Worm (Caenorhabditis elegans) whole organism, mixed stage, embryonic: ENCODE results near the gene F37A8.5.

Experiments used
- M03D4.4 ChIP-seq: sonication (generic microtip); optimal IDR thresholded peaks from 2 replicates; lab custom pipeline; 2017; ENCODE audit warnings: mild to moderate bottlenecking, missing genetic modification characterization, missing compliant biosample characterization
- bed-3 ChIP-seq: fragments of 200-800 bp; sonication (Bioruptor generic); optimal IDR thresholded peaks from 3 replicates; lab custom pipeline; 2018; ENCODE audit warnings: mild to moderate bottlenecking, missing genetic modification characterization, moderate library complexity, missing compliant biosample characterization
- blmp-1 ChIP-seq: fragments of 150-350 bp; optimal IDR thresholded peaks from 2 replicates; lab custom pipeline; 2014; ENCODE audit warnings: missing biosample characterization, missing genetic modification characterization
- ceh-39 ChIP-seq: fragments of 150-350 bp; optimal IDR thresholded peaks from 2 replicates; lab custom pipeline; 2014; ENCODE audit warnings: missing biosample characterization, missing genetic modification characterization
- ceh-83 ChIP-seq: fragments of 200-800 bp; sonication (Bioruptor generic); optimal IDR thresholded peaks from 2 replicates; lab custom pipeline; 2018; ENCODE audit warnings: mild to moderate bottlenecking, missing genetic modification characterization, missing compliant biosample characterization
- ces-1 ChIP-seq: fragments of 150-350 bp; optimal IDR thresholded peaks from 2 replicates; lab custom pipeline; 2014; ENCODE audit warnings: missing biosample characterization, missing genetic modification reagents, missing genetic modification characterization
- cnd-1 ChIP-seq: fragments of 200-800 bp; sonication (Bioruptor generic); optimal IDR thresholded peaks from 2 replicates; lab custom pipeline; 2018; ENCODE audit warnings: mild to moderate bottlenecking, missing genetic modification characterization, missing compliant biosample characterization
- drap-1 ChIP-seq: fragments of 200-800 bp; sonication (Bioruptor generic); optimal IDR thresholded peaks from 3 replicates; lab custom pipeline; 2018; ENCODE audit warnings: mild to moderate bottlenecking, missing genetic modification characterization, missing compliant biosample characterization
- elt-1 ChIP-seq: sonication (generic microtip); optimal IDR thresholded peaks from 2 replicates; lab custom pipeline; 2017; ENCODE audit warnings: missing genetic modification characterization, mild to moderate bottlenecking, missing compliant biosample characterization, antibody characterized with exemption, moderate library complexity, borderline replicate concordance; ENCODE audit not compliant: insufficient read depth
- elt-3 ChIP-seq: fragments of 150-350 bp; optimal IDR thresholded peaks from 2 replicates; lab custom pipeline; 2014; ENCODE audit warnings: missing biosample characterization, missing genetic modification characterization
- flh-1 ChIP-seq: fragments of 200-800 bp; sonication (Bioruptor generic); optimal IDR thresholded peaks from 2 replicates; lab custom pipeline; 2018; ENCODE audit warnings: mild to moderate bottlenecking, missing genetic modification characterization, moderate library complexity, missing compliant biosample characterization
- hlh-1 ChIP-seq: fragments of 150-350 bp; optimal IDR thresholded peaks from 2 replicates; lab custom pipeline; 2014; ENCODE audit warnings: missing biosample characterization, missing genetic modification reagents, missing genetic modification characterization
- lin-13 ChIP-seq: fragments of 150-350 bp; optimal IDR thresholded peaks from 2 replicates; lab custom pipeline; 2014; ENCODE audit warnings: missing biosample characterization, missing genetic modification characterization
- lin-32 ChIP-seq: fragments of 200-800 bp; sonication (Bioruptor generic); optimal IDR thresholded peaks from 2 replicates; lab custom pipeline; 2018; ENCODE audit warnings: mild to moderate bottlenecking, missing genetic modification characterization, missing compliant biosample characterization
- lsy-2 ChIP-seq: fragments of 150-350 bp; optimal IDR thresholded peaks from 2 replicates; lab custom pipeline; 2014; ENCODE audit warnings: missing biosample characterization, missing genetic modification characterization
- mab-5 ChIP-seq: fragments of 150-350 bp; optimal IDR thresholded peaks from 2 replicates; lab custom pipeline; 2014; ENCODE audit warnings: missing biosample characterization, missing genetic modification characterization
- mep-1 ChIP-seq: fragments of 150-350 bp; optimal IDR thresholded peaks from 2 replicates; lab custom pipeline; 2017; ENCODE audit warnings: missing biosample characterization, missing genetic modification reagents, missing genetic modification characterization, inconsistent platforms
- nhr-12 ChIP-seq: fragments of 150-350 bp; optimal IDR thresholded peaks from 2 replicates; lab custom pipeline; 2014; ENCODE audit warnings: missing biosample characterization, missing genetic modification characterization
- nhr-2 ChIP-seq: fragments of 150-350 bp; optimal IDR thresholded peaks from 2 replicates; lab custom pipeline; 2014; ENCODE audit warnings: missing biosample characterization, missing genetic modification characterization
- nhr-237 ChIP-seq: fragments of 150-350 bp; optimal IDR thresholded peaks from 2 replicates; lab custom pipeline; 2014; ENCODE audit warnings: missing biosample characterization, missing genetic modification characterization
- nhr-28 ChIP-seq: fragments of 150-350 bp; optimal IDR thresholded peaks from 2 replicates; lab custom pipeline; 2014; ENCODE audit warnings: missing biosample characterization, missing genetic modification characterization
- nhr-76 ChIP-seq: sonication (generic microtip); optimal IDR thresholded peaks from 2 replicates; lab custom pipeline; 2017; ENCODE audit warnings: missing biosample characterization, missing genetic modification characterization
- pha-4 ChIP-seq: fragments of 150-350 bp; optimal IDR thresholded peaks from 2 replicates; lab custom pipeline; 2018; ENCODE audit warnings: missing biosample characterization, missing genetic modification reagents, missing genetic modification characterization
- sem-2 ChIP-seq: fragments of 200-800 bp; sonication (Bioruptor generic); optimal IDR thresholded peaks from 2 replicates; lab custom pipeline; 2018; ENCODE audit warnings: mild to moderate bottlenecking, missing genetic modification characterization, missing compliant biosample characterization
- tbx-8 ChIP-seq: fragments of 200-800 bp; sonication (Bioruptor generic); optimal IDR thresholded peaks from 2 replicates; lab custom pipeline; 2018; ENCODE audit warnings: mild to moderate bottlenecking, missing genetic modification characterization, moderate library complexity, missing compliant biosample characterization
- unc-120 ChIP-seq: sonication (generic microtip); optimal IDR thresholded peaks from 2 replicates; lab custom pipeline; 2017; ENCODE audit warnings: missing genetic modification characterization, missing compliant biosample characterization; ENCODE audit not compliant: poor library complexity, severe bottlenecking
- unc-39 ChIP-seq: fragments of 150-350 bp; optimal IDR thresholded peaks from 2 replicates; lab custom pipeline; 2014; ENCODE audit warnings: missing biosample characterization, missing genetic modification characterization
- unc-62 ChIP-seq: fragments of 150-350 bp; optimal IDR thresholded peaks from 2 replicates; lab custom pipeline; 2014; ENCODE audit warnings: missing biosample characterization, missing genetic modification reagents, missing genetic modification characterization
- zip-8 ChIP-seq: fragments of 150-350 bp; optimal IDR thresholded peaks from 2 replicates; lab custom pipeline; 2014; ENCODE audit warnings: missing biosample characterization, missing genetic modification characterization
- ztf-11 ChIP-seq: fragments of 150-350 bp; optimal IDR thresholded peaks from 2 replicates; lab custom pipeline; 2014; ENCODE audit warnings: missing biosample characterization, missing genetic modification characterization

F37A8.5 gene

DNA sequence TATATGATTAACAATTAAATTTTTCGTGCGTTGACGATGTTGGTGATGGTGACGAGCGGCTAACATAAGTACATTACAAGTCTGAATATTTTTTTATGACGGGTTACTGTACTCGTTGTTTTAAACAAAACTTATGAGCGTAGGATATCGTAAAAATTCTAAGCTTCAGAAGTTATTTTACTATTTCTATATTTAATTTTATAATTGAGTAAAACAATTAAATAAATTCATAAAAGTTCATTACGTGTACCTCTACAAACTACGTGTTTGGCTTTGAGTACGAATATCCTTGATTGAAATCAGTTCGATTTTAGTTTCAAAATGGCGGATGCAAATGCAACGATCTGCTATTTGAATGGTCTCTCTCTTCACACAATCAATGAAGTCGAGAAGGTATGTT, 28.3 kb upstream of the F37A8.5 start, which contains the start of gene F37A8.1:
Gene F37A8.1 (plus strand): TSS at position 301 of the 400 bp plus-strand sequence.
- TF ChIP-seq bed-3 (no peak), hlh-1 (tag; lab: Kevin White, UChicago) (no peak), tbx-8 (GFP tag; lab: Kevin White, UChicago) (no peak), ceh-39 (tag; lab: Kevin White, UChicago) (no peak), nhr-237 (tag; lab: Kevin White, UChicago) (no peak), nhr-2 (no peak), elt-1 (tag; lab: Kevin White, UChicago) (no peak), lsy-2 (tag; lab: Kevin White, UChicago) (no peak), cnd-1 (tag; lab: Kevin White, UChicago) (no peak), nhr-28 (tag; lab: Kevin White, UChicago) (no peak), flh-1 (GFP tag; lab: Kevin White, UChicago) (no peak), ceh-83 (no peak), pha-4 (no peak), sem-2 (no peak), elt-3 (tag; lab: Kevin White, UChicago) (no peak), unc-120 (tag; lab: Kevin White, UChicago) (no peak), mep-1 (tag; lab: Kevin White, UChicago) (no peak), ztf-11 (tag; lab: Kevin White, UChicago) (no peak), blmp-1 (tag; lab: Kevin White, UChicago) (no peak), nhr-12 (no peak)

- TF ChIP-seq unc-120 (tag; lab: Kevin White, UChicago): no peak
- no peak for TF ChIP-seq elt-1 (tag; lab: Kevin White, UChicago)
- TF ChIP-seq unc-62 (GFP tag; lab: Kevin White, UChicago): no peak
- TF ChIP-seq zip-8 (tag; lab: Kevin White, UChicago): no peak
- TF ChIP-seq cnd-1 (tag; lab: Kevin White, UChicago): no peak
- TF ChIP-seq ceh-39 (tag; lab: Kevin White, UChicago): no peak
- no peak for TF ChIP-seq ces-1 (GFP tag; lab: Kevin White, UChicago)
- TF ChIP-seq nhr-28 (tag; lab: Kevin White, UChicago): no peak
- TF ChIP-seq ztf-11 (tag; lab: Kevin White, UChicago): no peak
- no peak for TF ChIP-seq nhr-2
- no peak for TF ChIP-seq tbx-8 (GFP tag; lab: Kevin White, UChicago)
- TF ChIP-seq nhr-12: no peak
- TF ChIP-seq drap-1 (GFP tag; lab: Kevin White, UChicago): no peak
- TF ChIP-seq, all 35 proteins: peak for 0
Observed at ce11 chrIII:3931423-3931822, 25.0 kb upstream of the F37A8.5 start, which contains the start of gene F37A8.2. TSS of gene F37A8.2 (minus strand) at chrIII:3931523.

- TF ChIP-seq tbx-8 (GFP tag; lab: Kevin White, UChicago) (no peak), unc-39 (tag; lab: Kevin White, UChicago) (no peak), lsy-2 (tag; lab: Kevin White, UChicago) (no peak), cnd-1 (tag; lab: Kevin White, UChicago) (no peak), lin-32 (GFP tag; lab: Kevin White, UChicago) (no peak), unc-62 (GFP tag; lab: Kevin White, UChicago) (no peak), elt-1 (tag; lab: Kevin White, UChicago) (no peak), drap-1 (GFP tag; lab: Kevin White, UChicago) (no peak), ces-1 (GFP tag; lab: Kevin White, UChicago) (no peak)
Observed at ce11 chrIII:3935808-3936207, 20.6 kb upstream of the F37A8.5 start, which contains the start of gene npl-10. TSS of gene npl-10 (minus strand) at chrIII:3935908.

ce11 chrIII:3952058-3952457, 4.4 kb upstream of the F37A8.5 start:
- TF ChIP-seq ces-1 (GFP tag; lab: Kevin White, UChicago) (no peak), unc-62 (GFP tag; lab: Kevin White, UChicago) (peak; percentile 34), cnd-1 (tag; lab: Kevin White, UChicago) (no peak), elt-3 (tag; lab: Kevin White, UChicago) (no peak), nhr-12 (no peak), sem-2 (no peak), flh-1 (GFP tag; lab: Kevin White, UChicago) (no peak), pha-4 (no peak)
- TF ChIP-seq, all 35 proteins: peak for 1

ce11 chrIII:3953235-3953634, 3.2 kb upstream of the F37A8.5 start:
- TF ChIP-seq sem-2 (no peak), lsy-2 (tag; lab: Kevin White, UChicago) (no peak), unc-62 (GFP tag; lab: Kevin White, UChicago) (peak; percentile 27), elt-3 (tag; lab: Kevin White, UChicago) (no peak), mep-1 (tag; lab: Kevin White, UChicago) (no peak), pha-4 (no peak), unc-39 (tag; lab: Kevin White, UChicago) (no peak), ces-1 (GFP tag; lab: Kevin White, UChicago) (peak; percentile 62), flh-1 (GFP tag; lab: Kevin White, UChicago) (no peak), lin-13 (tag; lab: Kevin White, UChicago) (no peak), blmp-1 (tag; lab: Kevin White, UChicago) (no peak), zip-8 (tag; lab: Kevin White, UChicago) (no peak), nhr-76 (tag; lab: Kevin White, UChicago) (no peak), hlh-1 (tag; lab: Kevin White, UChicago) (peak; percentile 21), ztf-11 (tag; lab: Kevin White, UChicago) (no peak), bed-3 (no peak), unc-120 (tag; lab: Kevin White, UChicago) (peak; percentile 18), mab-5 (no peak), M03D4.4 (tag; lab: Kevin White, UChicago) (no peak)
